Fruit fly (Drosophila melanogaster) whole organism, embryonic: ENCODE results near the gene frm.
A peak's percentile ranks its signal among the peaks of the same experiment; 100 is the strongest.

Experiments used
- Atf-2 ChIP-seq: fragments of 200-800 bp; sonication (Bioruptor generic); optimal IDR thresholded peaks from 2 replicates; lab custom pipeline; 2016; ENCODE audit warnings: missing biosample characterization, missing genetic modification characterization
- CG14710 ChIP-seq: fragments of 200-800 bp; sonication (Bioruptor generic); optimal IDR thresholded peaks from 3 replicates; lab custom pipeline; 2019; ENCODE audit warnings: missing biosample characterization, mild to moderate bottlenecking, missing genetic modification characterization, moderate library complexity
- Vsx1 ChIP-seq: fragments of 200-800 bp; sonication (Bioruptor generic); optimal IDR thresholded peaks from 2 replicates; lab custom pipeline; 2017; ENCODE audit warnings: missing biosample characterization, mild to moderate bottlenecking, missing genetic modification characterization, missing genetic modification reagents
- stwl ChIP-seq: fragments of 200-800 bp; sonication (Bioruptor generic); optimal IDR thresholded peaks from 3 replicates; lab custom pipeline; 2018; ENCODE audit warnings: missing biosample characterization, mild to moderate bottlenecking, missing genetic modification characterization, moderate library complexity
- tll ChIP-seq, 2 experiments: fragments of 200-800 bp in 1 of 2; fragments of >200 bp in 1 of 2; sonication (Bioruptor generic) in 1 of 2; optimal IDR thresholded peaks; 2 replicates each; lab custom pipeline; 2017 to 2019; ENCODE audit warnings: missing biosample characterization in 2 of 2, missing genetic modification characterization in 2 of 2, mild to moderate bottlenecking in 1 of 2, moderate library complexity in 1 of 2

The frm gene

dm6 chr3L:5510760-5511159 is 40.2 kb downstream of the frm start, which contains the start of gene CG34342 (continued):
- TF ChIP-seq Atf-2, result no peak

dm6 chr3L:5498858-5499257 is 52.1 kb downstream of the frm start, which contains the start of gene blanks:
Gene blanks, minus strand, starts transcription at chr3L:5498958.
- TF ChIP-seq tll (GFP tag; optimal IDR thresholded peaks at IDR 0.05; lab: Kevin White, UChicago) (peak in 1 of 2 experiments; percentile 44), CG14710 (tag; lab: Kevin White, UChicago) (peak; percentile 83), Vsx1 (GFP tag; lab: Kevin White, UChicago) (no peak), stwl (tag; lab: Kevin White, UChicago) (peak; percentile 46)
- TF ChIP-seq, all 482 proteins: peak for 3
